Fruit fly (Drosophila melanogaster): ENCODE measurements around the gene CG18477.
"Not testable (repeated sequence)": the region's sequence is repeated elsewhere in the genome, so short reads cannot be mapped to it uniquely, and the experiment has no call there.

DNA sequence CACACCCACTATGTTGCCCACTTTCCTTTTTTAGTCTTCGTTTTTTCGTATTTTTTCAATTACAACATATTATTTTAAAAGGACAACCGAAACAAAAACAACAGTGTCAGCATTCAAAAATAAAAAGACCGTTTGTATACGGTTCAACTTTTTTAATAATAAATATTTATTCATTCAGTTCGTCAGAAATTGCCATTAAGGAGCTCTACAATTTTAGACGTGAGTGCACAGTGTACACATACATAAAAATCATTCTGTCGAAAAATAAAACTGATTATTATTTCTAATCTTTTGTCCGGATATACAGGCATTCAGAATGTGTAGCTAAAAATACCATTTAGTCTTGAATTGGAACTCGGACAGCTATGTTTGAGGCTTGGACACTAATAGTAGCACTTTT lies 9.0 kb downstream of the CG18477 start, which contains the start of gene CG18478:
- TF ChIP-seq woc (GFP tag; optimal IDR thresholded peaks at IDR 0.05); Mio (GFP tag; optimal IDR thresholded peaks at IDR 0.05); Dfd (GFP tag; optimal IDR thresholded peaks at IDR 0.05); usp (GFP tag; optimal IDR thresholded peaks at IDR 0.05); pan (optimal IDR thresholded peaks at IDR 0.05); dl (GFP tag; optimal IDR thresholded peaks at IDR 0.05; ENCODE audit: insufficient read depth in 1 of 2, partially characterized antibody in 2 of 2): not testable (repeated sequence)

Data from whole organism, wandering third instar larva.